Worm (Caenorhabditis elegans) whole organism, young adult: ENCODE measurements around the gene Y7A5A.20.
A peak's percentile ranks its signal among the peaks of the same experiment; 100 is the strongest.

Experiments used
- B0019.2 ChIP-seq: fragments of 200-800 bp; sonication (Bioruptor generic); conservative IDR thresholded peaks from 2 replicates; pipeline ENCODE4 v1.3.6; 2022; ENCODE audit warnings: missing genetic modification reagents, missing genetic modification characterization, missing compliant biosample characterization
- B0035.1 ChIP-seq: sonication (generic microtip); optimal IDR thresholded peaks from 2 replicates; lab custom pipeline; 2016; ENCODE audit warnings: missing genetic modification characterization, mild to moderate bottlenecking, missing compliant biosample characterization, missing genotype, missing genetic modification reagents
- C06A6.2 ChIP-seq: fragments of 200-800 bp; sonication (Bioruptor generic); conservative IDR thresholded peaks from 2 replicates; pipeline ENCODE4 v1.3.6; 2022; ENCODE audit warnings: missing genetic modification characterization, missing compliant biosample characterization
- C17E4.6 ChIP-seq: fragments of 200-800 bp; sonication (Bioruptor generic); IDR thresholded peaks from 2 replicates; pipeline ENCODE4 v1.3.6; 2022; ENCODE audit warnings: missing genetic modification reagents, missing genetic modification characterization, missing compliant biosample characterization
- F37B4.10 ChIP-seq: fragments of 200-800 bp; sonication (Bioruptor generic); IDR thresholded peaks from 2 replicates; pipeline ENCODE4 v1.3.6; 2022; ENCODE audit warnings: missing genetic modification characterization, missing compliant biosample characterization
- F39B2.1 ChIP-seq: fragments of 200-800 bp; sonication (Bioruptor generic); IDR thresholded peaks from 2 replicates; pipeline ENCODE4 v1.3.6; 2022; ENCODE audit warnings: missing genetic modification reagents, missing genetic modification characterization, missing compliant biosample characterization
- F49E8.2 ChIP-seq: sonication (generic microtip); optimal IDR thresholded peaks from 3 replicates; lab custom pipeline; 2017; ENCODE audit warnings: missing genetic modification characterization, mild to moderate bottlenecking, missing compliant biosample characterization, antibody characterized with exemption, moderate library complexity; ENCODE audit not compliant: insufficient read depth
- F55B11.4 ChIP-seq: sonication (generic microtip); optimal IDR thresholded peaks from 2 replicates; lab custom pipeline; 2016; ENCODE audit warnings: missing compliant biosample characterization, missing genetic modification characterization, borderline replicate concordance; ENCODE audit not compliant: insufficient read depth
- K12H6.12 ChIP-seq: fragments of 200-800 bp; sonication (Bioruptor generic); optimal IDR thresholded peaks from 2 replicates; lab custom pipeline; 2018; ENCODE audit warnings: mild to moderate bottlenecking, missing genetic modification characterization, missing compliant biosample characterization
- Y56A3A.18 ChIP-seq: fragments of 200-800 bp; sonication (Bioruptor generic); IDR thresholded peaks from 2 replicates; pipeline ENCODE4 v1.3.6; 2022; ENCODE audit warnings: missing genetic modification reagents, missing genetic modification characterization, missing compliant biosample characterization
- Y95B8A.8 ChIP-seq: fragments of 200-800 bp; sonication (Bioruptor generic); IDR thresholded peaks from 2 replicates; pipeline ENCODE4 v1.3.6; 2022; ENCODE audit warnings: missing genetic modification reagents, missing genetic modification characterization, missing compliant biosample characterization
- ama-1 ChIP-seq, 3 experiments: fragments of 150-350 bp in 1 of 3; sonication (generic microtip) in 2 of 3; optimal IDR thresholded peaks; 2 replicates each; lab custom pipeline; 2014 to 2018; ENCODE audit warnings: missing biosample characterization in 2 of 3, missing genetic modification characterization in 2 of 3, missing genetic modification reagents in 2 of 3
- aptf-2 ChIP-seq: fragments of 200-800 bp; sonication (Bioruptor generic); conservative IDR thresholded peaks from 2 replicates; pipeline ENCODE4 v1.3.6; 2022; ENCODE audit warnings: missing genetic modification reagents, missing genetic modification characterization, missing compliant biosample characterization
- atf-7 ChIP-seq: sonication (generic microtip); optimal IDR thresholded peaks from 2 replicates; lab custom pipeline; 2017; ENCODE audit warnings: mild to moderate bottlenecking, missing genetic modification characterization, missing compliant biosample characterization
- athp-1 ChIP-seq: sonication (generic microtip); optimal IDR thresholded peaks from 2 replicates; lab custom pipeline; 2017; ENCODE audit warnings: mild to moderate bottlenecking, missing genetic modification characterization, missing compliant biosample characterization
- attf-6 ChIP-seq: fragments of 200-800 bp; sonication (Bioruptor generic); IDR thresholded peaks from 2 replicates; pipeline ENCODE4 v1.3.6; 2022; ENCODE audit warnings: missing genetic modification reagents, missing genetic modification characterization, missing compliant biosample characterization
- bed-1 ChIP-seq: fragments of 200-800 bp; sonication (Bioruptor generic); IDR thresholded peaks from 2 replicates; pipeline ENCODE4 v1.3.6; 2022; ENCODE audit warnings: missing genetic modification reagents, missing genetic modification characterization, missing compliant biosample characterization
- ccch-3 ChIP-seq: fragments of 200-800 bp; sonication (Bioruptor generic); optimal IDR thresholded peaks from 2 replicates; lab custom pipeline; 2018; ENCODE audit warnings: mild to moderate bottlenecking, missing genetic modification characterization, missing compliant biosample characterization
- cebp-1 ChIP-seq, 2 experiments: fragments of 200-800 bp in 1 of 2; sonication (Bioruptor generic) in 1 of 2; sonication (generic microtip) in 1 of 2; IDR thresholded peaks in 1 of 2; optimal IDR thresholded peaks in 1 of 2; 2 replicates each; pipeline versions ENCODE4 v1.3.6 to Lab custom; 2017 to 2022; ENCODE audit warnings: missing compliant biosample characterization in 2 of 2, missing genetic modification characterization in 2 of 2, mild to moderate bottlenecking in 1 of 2, missing genetic modification reagents in 1 of 2, moderate library complexity in 1 of 2
- ceh-100 ChIP-seq: fragments of 200-800 bp; sonication (Bioruptor generic); IDR thresholded peaks from 2 replicates; pipeline ENCODE4 v1.3.6; 2022; ENCODE audit warnings: missing genetic modification reagents, missing genetic modification characterization, missing compliant biosample characterization
- ceh-27 ChIP-seq: fragments of 200-800 bp; sonication (Bioruptor generic); optimal IDR thresholded peaks from 2 replicates; lab custom pipeline; 2018; ENCODE audit warnings: mild to moderate bottlenecking, missing genetic modification characterization, moderate library complexity, missing compliant biosample characterization
- chd-7 ChIP-seq: sonication (generic microtip); optimal IDR thresholded peaks from 2 replicates; lab custom pipeline; 2016; ENCODE audit warnings: mild to moderate bottlenecking, missing genetic modification characterization, moderate library complexity, missing compliant biosample characterization
- die-1 ChIP-seq: sonication (generic microtip); optimal IDR thresholded peaks from 2 replicates; lab custom pipeline; 2016; ENCODE audit warnings: missing genotype, mild to moderate bottlenecking, missing genetic modification characterization, missing compliant biosample characterization
- dox-1 ChIP-seq: fragments of 200-800 bp; sonication (Bioruptor generic); IDR thresholded peaks from 2 replicates; pipeline ENCODE4 v1.3.6; 2022; ENCODE audit warnings: missing genetic modification reagents, missing genetic modification characterization, missing compliant biosample characterization
- dpl-1 ChIP-seq: fragments of 150-350 bp; optimal IDR thresholded peaks from 2 replicates; lab custom pipeline; 2014; ENCODE audit warnings: missing biosample characterization, missing genetic modification reagents, missing genetic modification characterization
- efl-1 ChIP-seq: fragments of 150-350 bp; optimal IDR thresholded peaks from 2 replicates; lab custom pipeline; 2014; ENCODE audit warnings: missing biosample characterization, missing genetic modification reagents, missing genetic modification characterization
- him-1 ChIP-seq: sonication (generic microtip); optimal IDR thresholded peaks from 2 replicates; lab custom pipeline; 2016; ENCODE audit warnings: missing genotype, missing genetic modification reagents, missing genetic modification characterization, missing compliant biosample characterization
- hlh-12 ChIP-seq: sonication (generic microtip); optimal IDR thresholded peaks from 2 replicates; lab custom pipeline; 2016; ENCODE audit warnings: missing genetic modification characterization, missing compliant biosample characterization
- hlh-26 ChIP-seq: fragments of 200-800 bp; sonication (Bioruptor generic); conservative IDR thresholded peaks from 2 replicates; pipeline ENCODE4 v1.3.6; 2022; ENCODE audit warnings: missing genetic modification reagents, missing genetic modification characterization, missing compliant biosample characterization
- let-526 ChIP-seq: fragments of 200-800 bp; sonication (Bioruptor generic); IDR thresholded peaks from 2 replicates; pipeline ENCODE4 v1.3.6; 2022; ENCODE audit warnings: missing genetic modification reagents, missing genetic modification characterization, missing compliant biosample characterization
- let-607 ChIP-seq, 2 experiments: fragments of 200-800 bp in 1 of 2; sonication (Bioruptor generic) in 1 of 2; sonication (generic microtip) in 1 of 2; optimal IDR thresholded peaks; 2 replicates each; lab custom pipeline; 2016 to 2018; ENCODE audit warnings: mild to moderate bottlenecking in 2 of 2, missing compliant biosample characterization in 2 of 2, missing genetic modification characterization in 2 of 2, moderate library complexity in 2 of 2, missing genotype in 1 of 2
- lin-40 ChIP-seq: sonication (generic microtip); optimal IDR thresholded peaks from 2 replicates; lab custom pipeline; 2016; ENCODE audit warnings: missing genetic modification characterization, mild to moderate bottlenecking, missing compliant biosample characterization, missing genotype, missing genetic modification reagents
- madf-10 ChIP-seq: sonication (generic microtip); optimal IDR thresholded peaks from 2 replicates; lab custom pipeline; 2016; ENCODE audit warnings: mild to moderate bottlenecking, missing genetic modification characterization, missing compliant biosample characterization
- madf-8 ChIP-seq: fragments of 200-800 bp; sonication (Bioruptor generic); conservative IDR thresholded peaks from 2 replicates; pipeline ENCODE4 v1.3.6; 2022; ENCODE audit warnings: missing genetic modification reagents, missing genetic modification characterization, missing compliant biosample characterization
- nfya-1 ChIP-seq: sonication (generic microtip); optimal IDR thresholded peaks from 2 replicates; lab custom pipeline; 2017; ENCODE audit warnings: antibody characterized with exemption, missing compliant biosample characterization, missing genetic modification characterization, borderline replicate concordance; ENCODE audit not compliant: insufficient read depth
- nfyb-1 ChIP-seq: fragments of 200-800 bp; sonication (Bioruptor generic); IDR thresholded peaks from 2 replicates; pipeline ENCODE4 v1.3.6; 2022; ENCODE audit warnings: missing genetic modification reagents, missing genetic modification characterization, missing compliant biosample characterization
- pha-4 ChIP-seq: fragments of 150-350 bp; sonication (generic microtip); optimal IDR thresholded peaks from 2 replicates; lab custom pipeline; 2014; ENCODE audit warnings: missing biosample characterization, missing genetic modification reagents, missing genetic modification characterization
- repo-1 ChIP-seq: sonication (generic microtip); optimal IDR thresholded peaks from 2 replicates; lab custom pipeline; 2017; ENCODE audit warnings: mild to moderate bottlenecking, missing genetic modification characterization, missing compliant biosample characterization
- sdz-38 ChIP-seq: sonication (generic microtip); optimal IDR thresholded peaks from 2 replicates; lab custom pipeline; 2016; ENCODE audit warnings: missing genotype, missing genetic modification characterization, missing compliant biosample characterization
- sea-2 ChIP-seq: fragments of 200-800 bp; sonication (Bioruptor generic); IDR thresholded peaks from 2 replicates; pipeline ENCODE4 v1.3.6; 2022; ENCODE audit warnings: missing genetic modification characterization, missing compliant biosample characterization
- snpc-4 ChIP-seq, 5 experiments: fragments of 150-350 bp in 1 of 5; sonication (generic microtip) in 4 of 5; optimal IDR thresholded peaks; 2 replicates each; lab custom pipeline; 2014 to 2018; ENCODE audit warnings: missing genetic modification characterization in 5 of 5, missing biosample characterization in 3 of 5, antibody characterized with exemption in 2 of 5, mild to moderate bottlenecking in 2 of 5, missing compliant biosample characterization in 2 of 5, missing genotype in 2 of 5, moderate library complexity in 2 of 5, missing genetic modification reagents in 1 of 5
- tbp1 ChIP-seq: fragments of 200-800 bp; sonication (Bioruptor generic); optimal IDR thresholded peaks from 2 replicates; lab custom pipeline; 2018; ENCODE audit warnings: mild to moderate bottlenecking, missing genetic modification characterization, missing compliant biosample characterization
- ztf-25 ChIP-seq: fragments of 200-800 bp; sonication (Bioruptor generic); IDR thresholded peaks from 2 replicates; pipeline ENCODE4 v1.3.6; 2022; ENCODE audit warnings: missing genetic modification reagents, missing genetic modification characterization, missing compliant biosample characterization
- ztf-3 ChIP-seq: fragments of 200-800 bp; sonication (Bioruptor generic); optimal IDR thresholded peaks from 2 replicates; lab custom pipeline; 2018; ENCODE audit warnings: mild to moderate bottlenecking, missing genetic modification characterization, missing compliant biosample characterization

Gene Y7A5A.20

DNA sequence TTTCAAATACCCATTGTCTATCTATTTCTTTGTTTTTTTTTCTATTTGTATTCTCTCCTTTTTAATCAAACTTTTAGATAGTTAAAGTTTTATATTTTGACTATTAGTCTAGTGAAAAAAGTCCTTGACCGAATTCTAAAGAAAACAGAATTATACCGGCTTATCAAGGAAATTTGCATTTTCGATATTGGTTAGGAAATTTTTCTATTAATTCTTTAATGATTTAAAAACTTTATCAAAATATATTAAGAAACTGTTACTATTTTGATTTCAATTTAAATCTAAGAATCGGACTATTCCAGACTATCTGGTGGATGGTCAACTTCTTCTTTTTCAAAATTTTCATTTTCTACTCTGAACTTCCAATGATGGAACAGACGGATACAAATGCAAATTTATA lies at the start of gene Y7A5A.20:
Gene Y7A5A.20, plus strand, starts transcription at position 301 of the 400 bp plus-strand sequence.
- TF ChIP-seq ztf-3 (GFP tag; lab: Kevin White, UChicago) (no peak), B0019.2 (GFP tag; lab: Robert Waterston, UW) (no peak), F39B2.1 (no peak), him-1 (no peak), ceh-100 (GFP tag; lab: Robert Waterston, UW) (no peak), C17E4.6 (GFP tag; lab: Robert Waterston, UW) (no peak), aptf-2 (GFP tag; lab: Robert Waterston, UW) (no peak), F49E8.2 (tag; lab: Kevin White, UChicago) (no peak), F55B11.4 (tag; lab: Kevin White, UChicago) (no peak)
- TF ChIP-seq, all 124 proteins: peak for 0

DNA sequence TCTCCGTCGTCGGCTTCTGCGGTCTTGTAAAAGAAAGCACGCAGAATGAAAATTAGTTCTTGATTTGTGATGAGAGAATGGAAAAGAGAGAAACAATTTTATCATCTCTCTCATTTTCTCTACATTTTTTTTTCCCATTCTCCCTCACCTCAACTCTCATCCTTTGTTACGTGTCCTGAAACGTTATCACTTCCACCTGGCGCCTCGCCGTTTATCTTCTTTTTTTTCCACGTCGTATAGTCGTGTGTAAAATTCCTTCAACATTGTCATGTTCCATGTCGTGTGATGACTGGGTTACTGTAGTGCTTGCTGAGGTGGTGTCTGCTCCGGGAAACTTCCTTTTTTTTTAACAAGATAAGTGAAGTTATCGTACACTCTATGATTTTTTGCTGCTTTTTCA lies 48.7 kb upstream of the Y7A5A.20 start:
- TF ChIP-seq C17E4.6 (GFP tag; lab: Robert Waterston, UW), result no peak
- no peak for TF ChIP-seq sdz-38 (tag; lab: Kevin White, UChicago)
- TF ChIP-seq ztf-25 (GFP tag; lab: Robert Waterston, UW), result no peak
- no peak for TF ChIP-seq ama-1 (optimal IDR thresholded peaks at IDR 0.05; lab: Kevin White, UChicago)
- TF ChIP-seq ama-1 (GFP tag; optimal IDR thresholded peaks at IDR 0.05; lab: Kevin White, UChicago), result no peak
- no peak for TF ChIP-seq Y56A3A.18 (GFP tag; lab: Robert Waterston, UW)
- no peak for TF ChIP-seq hlh-12 (tag; lab: Kevin White, UChicago)
- peak; percentile 24 for TF ChIP-seq lin-40 (tag; lab: Kevin White, UChicago)
- no peak for TF ChIP-seq bed-1
- no peak for TF ChIP-seq K12H6.12 (tag; lab: Kevin White, UChicago)
- no peak for TF ChIP-seq nfya-1
- TF ChIP-seq efl-1, result no peak
- TF ChIP-seq sea-2 (GFP tag; lab: Robert Waterston, UW), result no peak
- no peak for TF ChIP-seq repo-1 (tag; lab: Kevin White, UChicago)
- TF ChIP-seq hlh-26 (GFP tag; lab: Robert Waterston, UW), result no peak
- TF ChIP-seq dpl-1 (GFP tag; lab: Kevin White, UChicago), result no peak
- no peak for TF ChIP-seq attf-6 (GFP tag; lab: Robert Waterston, UW)
- TF ChIP-seq ccch-3 (GFP tag; lab: Kevin White, UChicago), result no peak
- no peak for TF ChIP-seq athp-1
- TF ChIP-seq nfyb-1, result peak; percentile 48; the same call in 1 of the 2 replicates
- no peak for TF ChIP-seq cebp-1 (GFP tag; IDR thresholded peaks at IDR 0.05; lab: Robert Waterston, UW)
- TF ChIP-seq cebp-1 (tag; optimal IDR thresholded peaks at IDR 0.05; lab: Kevin White, UChicago), result peak; percentile 37
- TF ChIP-seq B0019.2 (GFP tag; lab: Robert Waterston, UW), result no peak
- TF ChIP-seq chd-7 (tag; lab: Kevin White, UChicago), result peak; percentile 27
- TF ChIP-seq Y95B8A.8 (GFP tag; lab: Robert Waterston, UW), result no peak
- peak; percentile 50; the same call in 1 of the 2 replicates for TF ChIP-seq dox-1 (GFP tag; lab: Robert Waterston, UW)
- TF ChIP-seq pha-4 (tag; lab: Kevin White, UChicago), result no peak
- no peak for TF ChIP-seq B0035.1
- TF ChIP-seq snpc-4 (GFP tag; optimal IDR thresholded peaks at IDR 0.05; lab: Kevin White, UChicago), result no peak
- TF ChIP-seq snpc-4 (tag; optimal IDR thresholded peaks at IDR 0.05; lab: Kevin White, UChicago), result peak in 1 of 4 experiments; percentile 18
- no peak for TF ChIP-seq let-526 (GFP tag; lab: Robert Waterston, UW)
- TF ChIP-seq madf-8 (GFP tag; lab: Robert Waterston, UW), result no peak
- no peak for TF ChIP-seq atf-7
- TF ChIP-seq die-1 (tag; lab: Kevin White, UChicago), result no peak
- no peak for TF ChIP-seq ceh-100 (GFP tag; lab: Robert Waterston, UW)
- TF ChIP-seq tbp1 (GFP tag; lab: Kevin White, UChicago), result peak; percentile 4
- peak; percentile 19 for TF ChIP-seq madf-10 (tag; lab: Kevin White, UChicago)
- no peak for TF ChIP-seq C06A6.2 (GFP tag; lab: Robert Waterston, UW)
- TF ChIP-seq aptf-2 (GFP tag; lab: Robert Waterston, UW), result no peak
- no peak for TF ChIP-seq him-1
- peak; percentile 97 to 98 for TF ChIP-seq let-607 (tag; optimal IDR thresholded peaks at IDR 0.05; lab: Kevin White, UChicago)
- no peak for TF ChIP-seq ceh-27 (GFP tag; lab: Kevin White, UChicago)
- TF ChIP-seq F37B4.10 (GFP tag; lab: Robert Waterston, UW), result no peak
